Fruit fly (Drosophila melanogaster): ENCODE results near the gene Oseg5.

Oseg5 gene

dm6 chr2L:20812283-20813189 is 23.1 kb downstream of the Oseg5 start:
- TF ChIP-seq kay (GFP tag; ENCODE audit: borderline replicate concordance), result peak; percentile 27
- peak; percentile 37 for TF ChIP-seq tj (GFP tag; optimal IDR thresholded peaks at IDR 0.05)
- TF ChIP-seq CG12768 (GFP tag; optimal IDR thresholded peaks at IDR 0.05), result no peak

dm6 chr2L:20811039-20811652 is 24.5 kb downstream of the Oseg5 start:
- TF ChIP-seq cic (GFP tag; optimal IDR thresholded peaks at IDR 0.05), result no peak
- TF ChIP-seq Mnt (GFP tag; optimal IDR thresholded peaks at IDR 0.05), result peak; percentile 13
- peak; percentile 6 for TF ChIP-seq CG33017 (tag; optimal IDR thresholded peaks at IDR 0.05)
- no peak for TF ChIP-seq CG5204 (GFP tag; optimal IDR thresholded peaks at IDR 0.05)
- no peak for TF ChIP-seq pad (GFP tag; optimal IDR thresholded peaks at IDR 0.05)

dm6 chr2L:20809229-20809628 is 26.4 kb downstream of the Oseg5 start:
- TF ChIP-seq CG7101 (tag; optimal IDR thresholded peaks at IDR 0.05), result peak; percentile 22
- TF ChIP-seq toe (GFP tag; optimal IDR thresholded peaks at IDR 0.05), result no peak
- TF ChIP-seq cnc (optimal IDR thresholded peaks at IDR 0.05), result no peak
- TF ChIP-seq CG14711 (tag; optimal IDR thresholded peaks at IDR 0.05), result peak; percentile 55
- peak; percentile 80 for TF ChIP-seq CG12768 (GFP tag; optimal IDR thresholded peaks at IDR 0.05)
- TF ChIP-seq Mnt (GFP tag; optimal IDR thresholded peaks at IDR 0.05), result no peak
- TF ChIP-seq CG33017 (tag; optimal IDR thresholded peaks at IDR 0.05), result peak; percentile 33
- TF ChIP-seq CG7045 (GFP tag; optimal IDR thresholded peaks at IDR 0.05), result no peak

dm6 chr2L:20808510-20809195 is 27.0 kb downstream of the Oseg5 start:
- TF ChIP-seq Hr96 (GFP tag; optimal IDR thresholded peaks at IDR 0.05) (no peak), pad (GFP tag; optimal IDR thresholded peaks at IDR 0.05) (peak; percentile 81), Clk (GFP tag; optimal IDR thresholded peaks at IDR 0.05) (peak; percentile 5), CG14711 (tag; optimal IDR thresholded peaks at IDR 0.05) (no peak)

dm6 chr2L:20807617-20808509 is 27.8 kb downstream of the Oseg5 start:
- TF ChIP-seq CG7101 (tag; optimal IDR thresholded peaks at IDR 0.05) (peak; percentile 13), CG7045 (GFP tag; optimal IDR thresholded peaks at IDR 0.05) (peak; percentile 33), CG33017 (tag; optimal IDR thresholded peaks at IDR 0.05) (peak; percentile 58), cnc (optimal IDR thresholded peaks at IDR 0.05) (no peak), pad (GFP tag; optimal IDR thresholded peaks at IDR 0.05) (peak; percentile 24)

- TF ChIP-seq ovo (GFP tag; optimal IDR thresholded peaks at IDR 0.05) (no peak), CG7101 (tag; optimal IDR thresholded peaks at IDR 0.05) (no peak), bab1 (GFP tag; optimal IDR thresholded peaks at IDR 0.05) (no peak), CG11617 (GFP tag; optimal IDR thresholded peaks at IDR 0.05) (no peak), cnc (optimal IDR thresholded peaks at IDR 0.05) (no peak), kay (GFP tag; ENCODE audit: borderline replicate concordance) (no peak), Mnt (GFP tag; optimal IDR thresholded peaks at IDR 0.05) (no peak), Clk (GFP tag; optimal IDR thresholded peaks at IDR 0.05) (no peak), cic (GFP tag; optimal IDR thresholded peaks at IDR 0.05) (no peak), CG1620 (GFP tag; optimal IDR thresholded peaks at IDR 0.05) (no peak), tj (GFP tag; optimal IDR thresholded peaks at IDR 0.05) (no peak), CG5204 (GFP tag; optimal IDR thresholded peaks at IDR 0.05) (no peak), CG14711 (tag; optimal IDR thresholded peaks at IDR 0.05) (no peak), CG7045 (GFP tag; optimal IDR thresholded peaks at IDR 0.05) (no peak), toe (GFP tag; optimal IDR thresholded peaks at IDR 0.05) (no peak), pad (GFP tag; optimal IDR thresholded peaks at IDR 0.05) (no peak)
Measured at dm6 chr2L:20806619-20807018, 29.0 kb downstream of the Oseg5 start.
